Fruit fly (Drosophila melanogaster) whole organism, prepupa: ENCODE results near the gene Larp7.

Experiments used
- Blimp-1 ChIP-seq: fragments of 200-800 bp; sonication (Bioruptor generic); optimal IDR thresholded peaks from 3 replicates; lab custom pipeline; 2017; ENCODE audit warnings: missing biosample characterization, missing genetic modification characterization, mild to moderate bottlenecking, moderate library complexity, missing genetic modification reagents
- CG10669 ChIP-seq: fragments of 200-800 bp; sonication (Bioruptor generic); optimal IDR thresholded peaks from 3 replicates; lab custom pipeline; 2018; ENCODE audit warnings: missing biosample characterization, mild to moderate bottlenecking, missing genetic modification characterization, moderate library complexity
- CG11762 ChIP-seq: fragments of 200-800 bp; sonication (Bioruptor generic); optimal IDR thresholded peaks from 3 replicates; lab custom pipeline; 2016; ENCODE audit warnings: missing biosample characterization, missing genetic modification characterization; ENCODE audit not compliant: insufficient read depth
- CG11902 ChIP-seq: fragments of 200-800 bp; sonication (Bioruptor generic); optimal IDR thresholded peaks from 3 replicates; lab custom pipeline; 2016; ENCODE audit warnings: missing biosample characterization, missing genetic modification characterization
- CG15336 ChIP-seq: fragments of 200-800 bp; sonication (Bioruptor generic); IDR thresholded peaks from 2 replicates; pipeline ENCODE4 v1.3.6; 2022; ENCODE audit warnings: missing biosample characterization, missing genetic modification characterization
- CG1621 ChIP-seq: fragments of 200-800 bp; sonication (Bioruptor generic); optimal IDR thresholded peaks from 3 replicates; lab custom pipeline; 2018; ENCODE audit warnings: missing biosample characterization, mild to moderate bottlenecking, missing genetic modification characterization
- CG3032 ChIP-seq: fragments of 200-800 bp; optimal IDR thresholded peaks from 2 replicates; lab custom pipeline; 2019; ENCODE audit warnings: missing biosample characterization, mild to moderate bottlenecking, missing genetic modification characterization, moderate library complexity
- CG31627 ChIP-seq: fragments of 200-800 bp; sonication (Bioruptor generic); optimal IDR thresholded peaks from 3 replicates; lab custom pipeline; 2016; ENCODE audit warnings: missing biosample characterization, missing genetic modification characterization
- CG34406 ChIP-seq: fragments of 200-800 bp; sonication (Bioruptor generic); optimal IDR thresholded peaks from 3 replicates; lab custom pipeline; 2016; ENCODE audit warnings: missing biosample characterization, missing genetic modification characterization
- CG3919 ChIP-seq: fragments of 200-800 bp; sonication (Bioruptor generic); optimal IDR thresholded peaks from 3 replicates; lab custom pipeline; 2016; ENCODE audit warnings: missing biosample characterization, missing genetic modification characterization
- CG4318 ChIP-seq: fragments of 200-800 bp; sonication (Bioruptor generic); optimal IDR thresholded peaks from 3 replicates; lab custom pipeline; 2017; ENCODE audit warnings: missing biosample characterization, mild to moderate bottlenecking, missing genetic modification characterization
- CG6163 ChIP-seq: fragments of 200-800 bp; sonication (Bioruptor generic); IDR thresholded peaks from 3 replicates; pipeline ENCODE4 v1.3.6; 2022; ENCODE audit warnings: missing biosample characterization, missing genetic modification characterization
- CG6276 ChIP-seq: fragments of 200-800 bp; sonication (Bioruptor generic); optimal IDR thresholded peaks from 2 replicates; lab custom pipeline; 2017; ENCODE audit warnings: missing biosample characterization, mild to moderate bottlenecking, missing genetic modification characterization
- CG6808 ChIP-seq: fragments of 200-800 bp; sonication (Bioruptor generic); optimal IDR thresholded peaks from 3 replicates; lab custom pipeline; 2017; ENCODE audit warnings: missing biosample characterization, missing genetic modification characterization, mild to moderate bottlenecking, moderate library complexity, missing genetic modification reagents
- CG6854 ChIP-seq: fragments of 200-800 bp; sonication (Bioruptor generic); optimal IDR thresholded peaks from 2 replicates; lab custom pipeline; 2017; ENCODE audit warnings: missing biosample characterization, mild to moderate bottlenecking, missing genetic modification characterization
- CG7368 ChIP-seq: fragments of 200-800 bp; sonication (Bioruptor generic); optimal IDR thresholded peaks from 3 replicates; lab custom pipeline; 2016; ENCODE audit warnings: missing biosample characterization, missing genetic modification characterization
- CG8119 ChIP-seq: fragments of 200-800 bp; sonication (Bioruptor generic); IDR thresholded peaks from 3 replicates; pipeline ENCODE4 v1.3.6; 2022; ENCODE audit warnings: missing biosample characterization, missing genetic modification characterization
- CG8319 ChIP-seq: fragments of 200-800 bp; sonication (Bioruptor generic); optimal IDR thresholded peaks from 3 replicates; lab custom pipeline; 2016; ENCODE audit warnings: missing biosample characterization, missing genetic modification characterization
- CG8632 ChIP-seq: fragments of 200-800 bp; sonication (Bioruptor generic); optimal IDR thresholded peaks from 3 replicates; lab custom pipeline; 2016; ENCODE audit warnings: missing biosample characterization, missing genetic modification characterization
- Eip78C ChIP-seq: fragments of 200-800 bp; sonication (Bioruptor generic); peaks from one replicate; lab custom pipeline; 2016; ENCODE audit warnings: missing biosample characterization, missing genetic modification characterization
- Eip93F ChIP-seq: fragments of 200-800 bp; sonication (Bioruptor generic); optimal IDR thresholded peaks from 2 replicates; lab custom pipeline; 2016; ENCODE audit warnings: missing biosample characterization, mild to moderate bottlenecking, missing genetic modification characterization
- Ets96B ChIP-seq: fragments of 200-800 bp; optimal IDR thresholded peaks from 2 replicates; lab custom pipeline; 2019; ENCODE audit warnings: missing biosample characterization, mild to moderate bottlenecking, missing genetic modification characterization, moderate library complexity
- Hr39 ChIP-seq: fragments of 200-800 bp; sonication (Bioruptor generic); optimal IDR thresholded peaks from 2 replicates; lab custom pipeline; 2016; ENCODE audit warnings: missing biosample characterization, missing genetic modification characterization
- Lpt ChIP-seq: fragments of 200-800 bp; sonication (Bioruptor generic); optimal IDR thresholded peaks from 3 replicates; lab custom pipeline; 2016; ENCODE audit warnings: missing biosample characterization, missing genetic modification characterization
- Met ChIP-seq: fragments of 200-800 bp; sonication (Bioruptor generic); optimal IDR thresholded peaks from 3 replicates; lab custom pipeline; 2016; ENCODE audit warnings: missing biosample characterization, missing genetic modification characterization
- OdsH ChIP-seq: fragments of 200-800 bp; sonication (Bioruptor generic); optimal IDR thresholded peaks from 3 replicates; lab custom pipeline; 2016; ENCODE audit warnings: missing biosample characterization, missing genetic modification characterization
- Smox ChIP-seq: fragments of 200-800 bp; sonication (Bioruptor generic); optimal IDR thresholded peaks from 3 replicates; lab custom pipeline; 2016; ENCODE audit warnings: missing biosample characterization, missing genetic modification characterization
- Sox14 ChIP-seq: fragments of 200-800 bp; sonication (Bioruptor generic); optimal IDR thresholded peaks from 3 replicates; lab custom pipeline; 2016; ENCODE audit warnings: missing biosample characterization, missing genetic modification characterization
- acj6 ChIP-seq: fragments of 200-800 bp; sonication (Bioruptor generic); optimal IDR thresholded peaks from 3 replicates; lab custom pipeline; 2016; ENCODE audit warnings: missing biosample characterization, missing genetic modification characterization
- dac ChIP-seq: fragments of 200-800 bp; sonication (Bioruptor generic); optimal IDR thresholded peaks from 2 replicates; lab custom pipeline; 2017; ENCODE audit warnings: missing biosample characterization, mild to moderate bottlenecking, missing genetic modification characterization
- eg ChIP-seq: fragments of 200-800 bp; sonication (Bioruptor generic); IDR thresholded peaks from 3 replicates; pipeline ENCODE4 v1.3.6; 2022; ENCODE audit warnings: missing biosample characterization, missing genetic modification characterization
- esn ChIP-seq: fragments of 200-800 bp; sonication (Bioruptor generic); optimal IDR thresholded peaks from 2 replicates; lab custom pipeline; 2016; ENCODE audit warnings: missing biosample characterization, mild to moderate bottlenecking, missing genetic modification characterization, moderate library complexity
- fd59A ChIP-seq: fragments of 200-800 bp; sonication (Bioruptor generic); optimal IDR thresholded peaks from 2 replicates; lab custom pipeline; 2017; ENCODE audit warnings: missing biosample characterization, mild to moderate bottlenecking, missing genetic modification characterization, missing genetic modification reagents
- fd85E ChIP-seq: fragments of 200-800 bp; sonication (Bioruptor generic); optimal IDR thresholded peaks from 3 replicates; lab custom pipeline; 2016; ENCODE audit warnings: missing biosample characterization, missing genetic modification characterization
- fkh ChIP-seq: fragments of 200-800 bp; sonication (Bioruptor generic); optimal IDR thresholded peaks from 3 replicates; lab custom pipeline; 2017; ENCODE audit warnings: missing biosample characterization, mild to moderate bottlenecking, missing genetic modification characterization, moderate library complexity
- lz ChIP-seq: fragments of 200-800 bp; sonication (Bioruptor generic); optimal IDR thresholded peaks from 3 replicates; lab custom pipeline; 2016; ENCODE audit warnings: missing biosample characterization, missing genetic modification characterization
- net ChIP-seq: fragments of 200-800 bp; sonication (Bioruptor generic); optimal IDR thresholded peaks from 3 replicates; lab custom pipeline; 2016; ENCODE audit warnings: missing biosample characterization, missing genetic modification characterization
- pdm3 ChIP-seq: fragments of 200-800 bp; sonication (Bioruptor generic); optimal IDR thresholded peaks from 3 replicates; lab custom pipeline; 2016; ENCODE audit warnings: missing biosample characterization, missing genetic modification characterization
- salr ChIP-seq, 2 experiments: fragments of 200-800 bp; sonication (Bioruptor generic); optimal IDR thresholded peaks; 3 replicates each; lab custom pipeline; 2016 to 2018; ENCODE audit warnings: missing biosample characterization in 2 of 2, missing genetic modification characterization in 2 of 2, mild to moderate bottlenecking in 1 of 2
- spab ChIP-seq: fragments of 200-800 bp; sonication (Bioruptor generic); optimal IDR thresholded peaks from 2 replicates; lab custom pipeline; 2017; ENCODE audit warnings: missing biosample characterization, mild to moderate bottlenecking, missing genetic modification characterization, missing genetic modification reagents
- ss ChIP-seq, 2 experiments: fragments of 200-800 bp; sonication (Bioruptor generic); optimal IDR thresholded peaks; 2 replicates in 1 of 2; 3 replicates in 1 of 2; lab custom pipeline; 2017 to 2018; ENCODE audit warnings: mild to moderate bottlenecking in 2 of 2, missing biosample characterization in 2 of 2, missing genetic modification characterization in 2 of 2, moderate library complexity in 1 of 2
- svp ChIP-seq: fragments of 200-800 bp; sonication (Bioruptor generic); peaks from one replicate; lab custom pipeline; 2016; ENCODE audit warnings: missing biosample characterization, missing genetic modification characterization
- topi ChIP-seq: fragments of 200-800 bp; sonication (Bioruptor generic); optimal IDR thresholded peaks from 3 replicates; lab custom pipeline; 2016; ENCODE audit warnings: missing biosample characterization, missing genetic modification characterization

Larp7 gene

DNA sequence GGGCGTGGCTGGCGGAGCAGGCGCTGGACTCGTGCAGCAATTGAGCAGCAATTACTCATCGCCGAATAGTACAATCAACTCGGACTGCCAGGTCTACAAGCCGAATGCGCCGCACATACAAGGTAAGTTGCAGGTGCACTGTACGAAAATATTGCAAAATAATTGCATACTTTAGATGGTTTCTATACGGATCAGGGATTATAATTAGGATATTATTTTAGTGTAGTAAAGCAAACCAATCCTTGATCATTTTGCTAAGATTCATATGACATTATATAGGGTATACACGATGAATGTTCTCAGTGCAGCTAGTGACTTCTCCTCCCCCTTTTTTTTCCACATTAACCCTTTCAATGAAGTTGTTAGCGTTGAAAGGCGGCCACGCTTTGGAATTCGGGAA lies 51.9 kb downstream of the Larp7 start:
- TF ChIP-seq topi (no peak), net (GFP tag; lab: Kevin White, UChicago) (no peak), CG3032 (tag; lab: Kevin White, UChicago) (peak; percentile 26), Sox14 (GFP tag; lab: Kevin White, UChicago) (no peak), dac (GFP tag; lab: Kevin White, UChicago) (no peak), CG7368 (GFP tag; lab: Kevin White, UChicago) (no peak), Hr39 (peak; percentile 16), pdm3 (GFP tag; lab: Kevin White, UChicago) (peak; percentile 20), CG15336 (GFP tag; lab: Robert Waterston, UW) (0 out of 2 replicates have a peak, but pooled peaks have one; percentile 14), CG8632 (no peak), fd59A (GFP tag; lab: Kevin White, UChicago) (no peak), Eip93F (no peak), Ets96B (tag; lab: Kevin White, UChicago) (peak; percentile 20), CG31627 (GFP tag; lab: Kevin White, UChicago) (peak; percentile 1), Eip78C (GFP tag; lab: Kevin White, UChicago) (peak; percentile 53), CG11762 (GFP tag; lab: Kevin White, UChicago) (no peak), CG6854 (GFP tag; lab: Kevin White, UChicago) (no peak), OdsH (no peak), CG6163 (GFP tag; lab: Robert Waterston, UW) (peak; percentile 54; the same call in 2 of the 3 replicates), CG3919 (GFP tag; lab: Kevin White, UChicago) (peak; percentile 3), svp (GFP tag; lab: Kevin White, UChicago) (peak; percentile 21), CG34406 (GFP tag; lab: Kevin White, UChicago) (no peak), spab (no peak), fd85E (GFP tag; lab: Kevin White, UChicago) (no peak), CG8119 (no peak), CG6808 (no peak), CG11902 (GFP tag; lab: Kevin White, UChicago) (no peak), CG4318 (GFP tag; lab: Kevin White, UChicago) (no peak), Blimp-1 (no peak), CG10669 (GFP tag; lab: Kevin White, UChicago) (peak; percentile 2), Smox (GFP tag; lab: Kevin White, UChicago) (no peak), Lpt (GFP tag; lab: Kevin White, UChicago) (no peak), lz (GFP tag; lab: Kevin White, UChicago) (peak; percentile 33), acj6 (GFP tag; lab: Kevin White, UChicago) (peak; percentile 12), CG1621 (tag; lab: Kevin White, UChicago) (no peak), Met (GFP tag; lab: Kevin White, UChicago) (no peak), salr (GFP tag; optimal IDR thresholded peaks at IDR 0.05; lab: Kevin White, UChicago) (peak in 1 of 2 experiments; percentile 2), esn (GFP tag; lab: Kevin White, UChicago) (peak; percentile 2), CG6276 (GFP tag; lab: Kevin White, UChicago) (no peak), eg (GFP tag; lab: Robert Waterston, UW) (0 out of 3 replicates have a peak, but pooled peaks have one; percentile 10), fkh (no peak), ss (GFP tag; optimal IDR thresholded peaks at IDR 0.05; lab: Kevin White, UChicago) (peak in 1 of 2 experiments; percentile 16), CG8319 (GFP tag; lab: Kevin White, UChicago) (no peak)
